Fruit fly (Drosophila melanogaster) whole organism, prepupa: ENCODE results near the gene CG34132.

Experiments
- CG10669 ChIP-seq: fragments of 200-800 bp; sonication (Bioruptor generic); optimal IDR thresholded peaks from 3 replicates; lab custom pipeline; 2018; ENCODE audit warnings: missing biosample characterization, mild to moderate bottlenecking, missing genetic modification characterization, moderate library complexity
- CG11902 ChIP-seq: fragments of 200-800 bp; sonication (Bioruptor generic); optimal IDR thresholded peaks from 3 replicates; lab custom pipeline; 2016; ENCODE audit warnings: missing biosample characterization, missing genetic modification characterization
- CG3919 ChIP-seq: fragments of 200-800 bp; sonication (Bioruptor generic); optimal IDR thresholded peaks from 3 replicates; lab custom pipeline; 2016; ENCODE audit warnings: missing biosample characterization, missing genetic modification characterization
- CG6792 ChIP-seq: fragments of 200-800 bp; sonication (Bioruptor generic); optimal IDR thresholded peaks from 3 replicates; lab custom pipeline; 2016; ENCODE audit warnings: missing biosample characterization, missing genetic modification characterization
- CG6808 ChIP-seq: fragments of 200-800 bp; sonication (Bioruptor generic); optimal IDR thresholded peaks from 3 replicates; lab custom pipeline; 2017; ENCODE audit warnings: missing biosample characterization, missing genetic modification characterization, mild to moderate bottlenecking, moderate library complexity, missing genetic modification reagents
- CG9139 ChIP-seq: fragments of 200-800 bp; sonication (Bioruptor generic); optimal IDR thresholded peaks from 3 replicates; lab custom pipeline; 2017; ENCODE audit warnings: missing biosample characterization, mild to moderate bottlenecking, missing genetic modification characterization
- Hr4 ChIP-seq: fragments of 200-800 bp; sonication (Bioruptor generic); optimal IDR thresholded peaks from 3 replicates; lab custom pipeline; 2016; ENCODE audit warnings: missing biosample characterization, missing genetic modification characterization
- Sox102F ChIP-seq: fragments of 200-800 bp; sonication (Bioruptor generic); optimal IDR thresholded peaks from 2 replicates; lab custom pipeline; 2016; ENCODE audit warnings: missing biosample characterization, mild to moderate bottlenecking, missing genetic modification characterization
- Sox15 ChIP-seq: fragments of 200-800 bp; sonication (Bioruptor generic); optimal IDR thresholded peaks from 3 replicates; lab custom pipeline; 2016; ENCODE audit warnings: missing biosample characterization, missing genetic modification characterization
- eg ChIP-seq: fragments of 200-800 bp; sonication (Bioruptor generic); IDR thresholded peaks from 3 replicates; pipeline ENCODE4 v1.3.6; 2022; ENCODE audit warnings: missing biosample characterization, missing genetic modification characterization
- fd85E ChIP-seq: fragments of 200-800 bp; sonication (Bioruptor generic); optimal IDR thresholded peaks from 3 replicates; lab custom pipeline; 2016; ENCODE audit warnings: missing biosample characterization, missing genetic modification characterization

dm6 chr2L:7911209-7911859 lies 26.0 kb downstream of the CG34132 start:
- no peak for TF ChIP-seq CG3919 (GFP tag; lab: Kevin White, UChicago)
- TF ChIP-seq Sox102F (GFP tag; lab: Kevin White, UChicago): peak; percentile 53
- no peak for TF ChIP-seq Hr4 (GFP tag; lab: Kevin White, UChicago)
- TF ChIP-seq CG6808 (GFP tag; lab: Kevin White, UChicago): peak; percentile 38
- peak; percentile 42 for TF ChIP-seq CG6792 (GFP tag; lab: Kevin White, UChicago)
- peak; percentile 6 for TF ChIP-seq CG10669 (GFP tag; lab: Kevin White, UChicago)
- TF ChIP-seq CG9139: no peak
- no peak for TF ChIP-seq eg (GFP tag; lab: Robert Waterston, UW)
- TF ChIP-seq fd85E (GFP tag; lab: Kevin White, UChicago): no peak
- no peak for TF ChIP-seq Sox15 (GFP tag; lab: Kevin White, UChicago)
- no peak for TF ChIP-seq CG11902 (GFP tag; lab: Kevin White, UChicago)
